Fruit fly (Drosophila melanogaster): ENCODE results near the gene CG5157.

CG5157 gene

dm6 chr3L:16137779-16138178 lies at the start of gene CG5157:
TSS of gene CG5157 (minus strand) at chr3L:16137879.
- no peak for TF ChIP-seq ovo (GFP tag; optimal IDR thresholded peaks at IDR 0.05)
- no peak for TF ChIP-seq CG7045 (GFP tag; optimal IDR thresholded peaks at IDR 0.05)
- TF ChIP-seq CG5204 (GFP tag; optimal IDR thresholded peaks at IDR 0.05) = no peak
- TF ChIP-seq CG12768 (GFP tag; optimal IDR thresholded peaks at IDR 0.05) = no peak
- TF ChIP-seq Clk (GFP tag; optimal IDR thresholded peaks at IDR 0.05) = no peak
- no peak for TF ChIP-seq cnc (optimal IDR thresholded peaks at IDR 0.05)
- no peak for TF ChIP-seq Mnt (GFP tag; optimal IDR thresholded peaks at IDR 0.05)
- no peak for TF ChIP-seq bab1 (GFP tag; optimal IDR thresholded peaks at IDR 0.05)

dm6 chr3L:16183493-16183892 lies 45.8 kb upstream of the CG5157 start:
- no peak for TF ChIP-seq toe (GFP tag; optimal IDR thresholded peaks at IDR 0.05)
- no peak for TF ChIP-seq CG1620 (GFP tag; optimal IDR thresholded peaks at IDR 0.05)
- no peak for TF ChIP-seq CG7045 (GFP tag; optimal IDR thresholded peaks at IDR 0.05)
- no peak for TF ChIP-seq CG11617 (GFP tag; optimal IDR thresholded peaks at IDR 0.05)
- no peak for TF ChIP-seq Clk (GFP tag; optimal IDR thresholded peaks at IDR 0.05)
- TF ChIP-seq CG14711 (tag; optimal IDR thresholded peaks at IDR 0.05) = no peak
- no peak for TF ChIP-seq kay (GFP tag; ENCODE audit: borderline replicate concordance)
- TF ChIP-seq pad (GFP tag; optimal IDR thresholded peaks at IDR 0.05) = no peak
- TF ChIP-seq ovo (GFP tag; optimal IDR thresholded peaks at IDR 0.05) = no peak
- no peak for TF ChIP-seq cnc (optimal IDR thresholded peaks at IDR 0.05)
- no peak for TF ChIP-seq Hr96 (GFP tag; optimal IDR thresholded peaks at IDR 0.05)
- TF ChIP-seq cic (GFP tag; optimal IDR thresholded peaks at IDR 0.05) = no peak
- TF ChIP-seq CG5204 (GFP tag; optimal IDR thresholded peaks at IDR 0.05) = no peak
- no peak for TF ChIP-seq Mnt (GFP tag; optimal IDR thresholded peaks at IDR 0.05)
- TF ChIP-seq CG12768 (GFP tag; optimal IDR thresholded peaks at IDR 0.05) = no peak
- TF ChIP-seq CG7101 (tag; optimal IDR thresholded peaks at IDR 0.05) = no peak
- TF ChIP-seq CG33017 (tag; optimal IDR thresholded peaks at IDR 0.05) = no peak
- no peak for TF ChIP-seq tj (GFP tag; optimal IDR thresholded peaks at IDR 0.05)
- no peak for TF ChIP-seq bab1 (GFP tag; optimal IDR thresholded peaks at IDR 0.05)

dm6 chr3L:16182633-16183462 lies 45.2 kb upstream of the CG5157 start:
- no peak for TF ChIP-seq pad (GFP tag; optimal IDR thresholded peaks at IDR 0.05)
- TF ChIP-seq cnc (optimal IDR thresholded peaks at IDR 0.05) = no peak
- TF ChIP-seq Clk (GFP tag; optimal IDR thresholded peaks at IDR 0.05) = no peak
- no peak for TF ChIP-seq Crg-1 (GFP tag; optimal IDR thresholded peaks at IDR 0.05)

dm6 chr3L:16181330-16181830 lies 43.7 kb upstream of the CG5157 start:
- TF ChIP-seq CG1620 (GFP tag; optimal IDR thresholded peaks at IDR 0.05) (no peak), kay (GFP tag; ENCODE audit: borderline replicate concordance) (no peak), CG33017 (tag; optimal IDR thresholded peaks at IDR 0.05) (no peak), cnc (optimal IDR thresholded peaks at IDR 0.05) (no peak), CG12768 (GFP tag; optimal IDR thresholded peaks at IDR 0.05) (no peak), CG7101 (tag; optimal IDR thresholded peaks at IDR 0.05) (no peak), CG7045 (GFP tag; optimal IDR thresholded peaks at IDR 0.05) (no peak), cic (GFP tag; optimal IDR thresholded peaks at IDR 0.05) (no peak)

- TF ChIP-seq CG7045 (GFP tag; optimal IDR thresholded peaks at IDR 0.05) (no peak), CG33017 (tag; optimal IDR thresholded peaks at IDR 0.05) (no peak), cic (GFP tag; optimal IDR thresholded peaks at IDR 0.05) (no peak), CG5204 (GFP tag; optimal IDR thresholded peaks at IDR 0.05) (peak; percentile 4), CG7101 (tag; optimal IDR thresholded peaks at IDR 0.05) (no peak)
Observed at dm6 chr3L:16178433-16178832, 40.8 kb upstream of the CG5157 start.

dm6 chr3L:16177751-16178150 lies 40.1 kb upstream of the CG5157 start:
- TF ChIP-seq bab1 (GFP tag; optimal IDR thresholded peaks at IDR 0.05) = no peak
- TF ChIP-seq CG7045 (GFP tag; optimal IDR thresholded peaks at IDR 0.05) = no peak

- no peak for TF ChIP-seq pad (GFP tag; optimal IDR thresholded peaks at IDR 0.05)
- TF ChIP-seq CG33017 (tag; optimal IDR thresholded peaks at IDR 0.05) = no peak
- no peak for TF ChIP-seq CG12768 (GFP tag; optimal IDR thresholded peaks at IDR 0.05)
- TF ChIP-seq CG5204 (GFP tag; optimal IDR thresholded peaks at IDR 0.05) = no peak
- TF ChIP-seq tj (GFP tag; optimal IDR thresholded peaks at IDR 0.05) = no peak
- TF ChIP-seq bab1 (GFP tag; optimal IDR thresholded peaks at IDR 0.05) = no peak
- TF ChIP-seq toe (GFP tag; optimal IDR thresholded peaks at IDR 0.05) = no peak
Observed at dm6 chr3L:16177309-16177708, 39.6 kb upstream of the CG5157 start.

- TF ChIP-seq CG11617 (GFP tag; optimal IDR thresholded peaks at IDR 0.05) = no peak
- no peak for TF ChIP-seq CG12768 (GFP tag; optimal IDR thresholded peaks at IDR 0.05)
- TF ChIP-seq CG33017 (tag; optimal IDR thresholded peaks at IDR 0.05) = no peak
- no peak for TF ChIP-seq ovo (GFP tag; optimal IDR thresholded peaks at IDR 0.05)
- no peak for TF ChIP-seq toe (GFP tag; optimal IDR thresholded peaks at IDR 0.05)
- TF ChIP-seq tj (GFP tag; optimal IDR thresholded peaks at IDR 0.05) = no peak
- TF ChIP-seq Hr96 (GFP tag; optimal IDR thresholded peaks at IDR 0.05) = no peak
- no peak for TF ChIP-seq cnc (optimal IDR thresholded peaks at IDR 0.05)
- no peak for TF ChIP-seq CG7045 (GFP tag; optimal IDR thresholded peaks at IDR 0.05)
- TF ChIP-seq Clk (GFP tag; optimal IDR thresholded peaks at IDR 0.05) = no peak
- no peak for TF ChIP-seq Crg-1 (GFP tag; optimal IDR thresholded peaks at IDR 0.05)
- no peak for TF ChIP-seq CG7101 (tag; optimal IDR thresholded peaks at IDR 0.05)
- TF ChIP-seq CG14711 (tag; optimal IDR thresholded peaks at IDR 0.05) = no peak
- no peak for TF ChIP-seq kay (GFP tag; ENCODE audit: borderline replicate concordance)
- TF ChIP-seq cic (GFP tag; optimal IDR thresholded peaks at IDR 0.05) = no peak
- TF ChIP-seq bab1 (GFP tag; optimal IDR thresholded peaks at IDR 0.05) = no peak
- TF ChIP-seq pad (GFP tag; optimal IDR thresholded peaks at IDR 0.05) = no peak
- no peak for TF ChIP-seq CG1620 (GFP tag; optimal IDR thresholded peaks at IDR 0.05)
Observed at dm6 chr3L:16176492-16176891, 38.8 kb upstream of the CG5157 start.
